Worm (Caenorhabditis elegans): ENCODE measurements around the gene Y49E10.10.

Gene Y49E10.10

ce11 chrIII:12439056-12439455 lies 43.8 kb downstream of the Y49E10.10 start:
- TF ChIP-seq scrt-1 (GFP tag; IDR thresholded peaks at IDR 0.05): no peak
- no peak for TF ChIP-seq tra-4 (tag; optimal IDR thresholded peaks at IDR 0.05)
- no peak for TF ChIP-seq sea-1 (GFP tag; conservative IDR thresholded peaks at IDR 0.05)
- TF ChIP-seq ets-7 (tag; optimal IDR thresholded peaks at IDR 0.05): no peak
- no peak for TF ChIP-seq F13C5.2 (tag; optimal IDR thresholded peaks at IDR 0.05)
- TF ChIP-seq ceh-13 (GFP tag; optimal IDR thresholded peaks at IDR 0.05): no peak
- TF ChIP-seq hmg-4 (GFP tag; optimal IDR thresholded peaks at IDR 0.05): no peak
- no peak for TF ChIP-seq B0310.2 (tag; optimal IDR thresholded peaks at IDR 0.05)
- TF ChIP-seq ceh-36 (tag; optimal IDR thresholded peaks at IDR 0.05): no peak

ce11 chrIII:12443880-12444279 lies 48.6 kb downstream of the Y49E10.10 start:
- TF ChIP-seq hmbx-1 (tag; optimal IDR thresholded peaks at IDR 0.05): no peak
- no peak for TF ChIP-seq flt-1 (GFP tag; IDR thresholded peaks at IDR 0.05)
- no peak for TF ChIP-seq sea-1 (GFP tag; conservative IDR thresholded peaks at IDR 0.05)
- TF ChIP-seq hmg-4 (GFP tag; optimal IDR thresholded peaks at IDR 0.05): no peak
- no peak for TF ChIP-seq ceh-13 (GFP tag; optimal IDR thresholded peaks at IDR 0.05)
- no peak for TF ChIP-seq ama-1 (optimal IDR thresholded peaks at IDR 0.05)
- TF ChIP-seq scrt-1 (GFP tag; IDR thresholded peaks at IDR 0.05): no peak
- TF ChIP-seq tra-4 (tag; optimal IDR thresholded peaks at IDR 0.05): no peak
- no peak for TF ChIP-seq ets-7 (tag; optimal IDR thresholded peaks at IDR 0.05)
- no peak for TF ChIP-seq B0310.2 (tag; optimal IDR thresholded peaks at IDR 0.05)
- TF ChIP-seq F13C5.2 (tag; optimal IDR thresholded peaks at IDR 0.05): no peak
- TF ChIP-seq tbx-37 (GFP tag; conservative IDR thresholded peaks at IDR 0.05): no peak
- no peak for TF ChIP-seq pes-1 (GFP tag; IDR thresholded peaks at IDR 0.05)
- TF ChIP-seq hnd-1 (tag; optimal IDR thresholded peaks at IDR 0.05): no peak
- no peak for TF ChIP-seq aly-1 (tag; optimal IDR thresholded peaks at IDR 0.05)
- no peak for TF ChIP-seq tbx-11 (GFP tag; IDR thresholded peaks at IDR 0.05)
- no peak for TF ChIP-seq ceh-36 (tag; optimal IDR thresholded peaks at IDR 0.05)

ce11 chrIII:12445223-12445622 lies 50.0 kb downstream of the Y49E10.10 start:
- TF ChIP-seq tbx-37 (GFP tag; conservative IDR thresholded peaks at IDR 0.05): no peak
- TF ChIP-seq sea-1 (GFP tag; conservative IDR thresholded peaks at IDR 0.05): no peak
- no peak for TF ChIP-seq scrt-1 (GFP tag; IDR thresholded peaks at IDR 0.05)
- no peak for TF ChIP-seq ets-7 (tag; optimal IDR thresholded peaks at IDR 0.05)
- no peak for TF ChIP-seq pes-1 (GFP tag; IDR thresholded peaks at IDR 0.05)
- TF ChIP-seq flt-1 (GFP tag; IDR thresholded peaks at IDR 0.05): no peak
- TF ChIP-seq ceh-36 (tag; optimal IDR thresholded peaks at IDR 0.05): no peak
- no peak for TF ChIP-seq hmg-4 (GFP tag; optimal IDR thresholded peaks at IDR 0.05)
- TF ChIP-seq ceh-13 (GFP tag; optimal IDR thresholded peaks at IDR 0.05): no peak
- no peak for TF ChIP-seq tbx-11 (GFP tag; IDR thresholded peaks at IDR 0.05)
- TF ChIP-seq ama-1 (optimal IDR thresholded peaks at IDR 0.05): no peak

- TF ChIP-seq pes-1 (GFP tag; IDR thresholded peaks at IDR 0.05) (no peak), hmbx-1 (tag; optimal IDR thresholded peaks at IDR 0.05) (no peak), hmg-4 (GFP tag; optimal IDR thresholded peaks at IDR 0.05) (no peak), hnd-1 (tag; optimal IDR thresholded peaks at IDR 0.05) (no peak)
Observed at ce11 chrIII:12445991-12446502, 50.8 kb downstream of the Y49E10.10 start, which contains the start of gene Y49E10.18. TSS of gene Y49E10.18 (minus strand) at chrIII:12446106.
